Worm (Caenorhabditis elegans) whole organism, late embryonic: ENCODE measurements around the gene ver-1.

ENCODE experiments used
- C08G9.2 ChIP-seq: sonication (generic microtip); optimal IDR thresholded peaks from 2 replicates; lab custom pipeline; 2016; ENCODE audit warnings: mild to moderate bottlenecking, missing genetic modification characterization, moderate library complexity, missing compliant biosample characterization
- F13H6.1 ChIP-seq: sonication (generic microtip); optimal IDR thresholded peaks from 2 replicates; lab custom pipeline; 2016; ENCODE audit warnings: missing genetic modification characterization, missing compliant biosample characterization
- K02D7.2 ChIP-seq: sonication (generic microtip); optimal IDR thresholded peaks from 2 replicates; lab custom pipeline; 2017; ENCODE audit warnings: mild to moderate bottlenecking, missing genetic modification characterization, missing compliant biosample characterization
- K09A11.1 ChIP-seq: sonication (generic microtip); optimal IDR thresholded peaks from 2 replicates; lab custom pipeline; 2017; ENCODE audit warnings: antibody characterized with exemption, mild to moderate bottlenecking, missing genetic modification characterization, missing compliant biosample characterization; ENCODE audit not compliant: insufficient read depth
- T23F11.4 ChIP-seq: fragments of 200-800 bp; sonication (Bioruptor generic); optimal IDR thresholded peaks from 2 replicates; lab custom pipeline; 2018; ENCODE audit warnings: mild to moderate bottlenecking, missing genetic modification characterization, missing compliant biosample characterization
- Y22D7AL.16 ChIP-seq: sonication (generic microtip); optimal IDR thresholded peaks from 2 replicates; lab custom pipeline; 2016; ENCODE audit warnings: missing genetic modification characterization, missing compliant biosample characterization
- ahr-1 ChIP-seq: sonication (generic microtip); optimal IDR thresholded peaks from 2 replicates; lab custom pipeline; 2016; ENCODE audit warnings: missing genetic modification characterization, missing compliant biosample characterization
- ceh-18 ChIP-seq: sonication (generic microtip); optimal IDR thresholded peaks from 2 replicates; lab custom pipeline; 2016; ENCODE audit warnings: missing genetic modification characterization, missing compliant biosample characterization
- ceh-2 ChIP-seq: sonication (generic microtip); optimal IDR thresholded peaks from 2 replicates; lab custom pipeline; 2016; ENCODE audit warnings: missing genotype, missing genetic modification characterization, missing compliant biosample characterization
- ceh-24 ChIP-seq: sonication (generic microtip); optimal IDR thresholded peaks from 2 replicates; lab custom pipeline; 2016; ENCODE audit warnings: mild to moderate bottlenecking, missing genetic modification characterization, missing compliant biosample characterization
- ceh-30 ChIP-seq: fragments of 150-350 bp; optimal IDR thresholded peaks from 2 replicates; lab custom pipeline; 2014; ENCODE audit warnings: missing biosample characterization, missing genetic modification characterization
- ceh-31 ChIP-seq: sonication (generic microtip); optimal IDR thresholded peaks from 2 replicates; lab custom pipeline; 2016; ENCODE audit warnings: missing genetic modification characterization, missing compliant biosample characterization
- ceh-34 ChIP-seq: sonication (generic microtip); optimal IDR thresholded peaks from 2 replicates; lab custom pipeline; 2016; ENCODE audit warnings: mild to moderate bottlenecking, missing genetic modification characterization, missing compliant biosample characterization
- ceh-45 ChIP-seq: fragments of 200-800 bp; sonication (Bioruptor generic); IDR thresholded peaks from 2 replicates; pipeline ENCODE4 v1.3.6; 2022; ENCODE audit warnings: missing genetic modification reagents, missing genetic modification characterization, missing compliant biosample characterization
- ceh-6 ChIP-seq: fragments of 200-800 bp; sonication (Bioruptor generic); optimal IDR thresholded peaks from 2 replicates; lab custom pipeline; 2018; ENCODE audit warnings: mild to moderate bottlenecking, missing genetic modification characterization, missing compliant biosample characterization
- che-1 ChIP-seq: sonication (generic microtip); optimal IDR thresholded peaks from 2 replicates; lab custom pipeline; 2016; ENCODE audit warnings: mild to moderate bottlenecking, missing genetic modification characterization, missing compliant biosample characterization
- dve-1 ChIP-seq: sonication (generic microtip); optimal IDR thresholded peaks from 2 replicates; lab custom pipeline; 2017; ENCODE audit warnings: antibody characterized with exemption, mild to moderate bottlenecking, missing genetic modification characterization, missing compliant biosample characterization
- elt-2 ChIP-seq: sonication (generic microtip); optimal IDR thresholded peaks from 2 replicates; lab custom pipeline; 2016; ENCODE audit warnings: missing genetic modification reagents, missing genetic modification characterization, missing compliant biosample characterization
- elt-4 ChIP-seq: sonication (generic microtip); optimal IDR thresholded peaks from 2 replicates; lab custom pipeline; 2016; ENCODE audit warnings: missing genetic modification characterization, missing compliant biosample characterization
- fax-1 ChIP-seq: sonication (generic microtip); optimal IDR thresholded peaks from 2 replicates; lab custom pipeline; 2016; ENCODE audit warnings: missing genotype, missing genetic modification characterization, missing compliant biosample characterization
- hlh-13 ChIP-seq: fragments of 200-800 bp; sonication (Bioruptor generic); optimal IDR thresholded peaks from 2 replicates; lab custom pipeline; 2018; ENCODE audit warnings: mild to moderate bottlenecking, missing genetic modification characterization, missing compliant biosample characterization
- hlh-8 ChIP-seq: sonication (generic microtip); optimal IDR thresholded peaks from 2 replicates; lab custom pipeline; 2016; ENCODE audit warnings: missing genotype, missing genetic modification characterization, missing compliant biosample characterization
- lim-6 ChIP-seq: sonication (generic microtip); optimal IDR thresholded peaks from 2 replicates; lab custom pipeline; 2016; ENCODE audit warnings: missing genetic modification characterization, missing compliant biosample characterization
- madf-2 ChIP-seq: sonication (generic microtip); optimal IDR thresholded peaks from 2 replicates; lab custom pipeline; 2017; ENCODE audit warnings: missing genetic modification characterization, missing compliant biosample characterization
- nfya-1 ChIP-seq: sonication (generic microtip); optimal IDR thresholded peaks from 2 replicates; lab custom pipeline; 2017; ENCODE audit warnings: missing genetic modification characterization, mild to moderate bottlenecking, missing compliant biosample characterization, antibody characterized with exemption, moderate library complexity
- nhr-232 ChIP-seq: sonication (generic microtip); optimal IDR thresholded peaks from 2 replicates; lab custom pipeline; 2016; ENCODE audit warnings: missing genetic modification characterization, missing compliant biosample characterization
- npax-4 ChIP-seq: sonication (generic microtip); optimal IDR thresholded peaks from 2 replicates; lab custom pipeline; 2016; ENCODE audit warnings: missing genetic modification characterization, missing compliant biosample characterization
- odd-2 ChIP-seq: sonication (generic microtip); optimal IDR thresholded peaks from 2 replicates; lab custom pipeline; 2017; ENCODE audit warnings: antibody characterized with exemption, mild to moderate bottlenecking, missing genetic modification characterization, missing compliant biosample characterization
- pha-2 ChIP-seq: sonication (generic microtip); optimal IDR thresholded peaks from 2 replicates; lab custom pipeline; 2017; ENCODE audit warnings: mild to moderate bottlenecking, missing genetic modification characterization, missing compliant biosample characterization
- pha-4 ChIP-seq: fragments of 150-350 bp; optimal IDR thresholded peaks from 2 replicates; lab custom pipeline; 2018; ENCODE audit warnings: missing biosample characterization, missing genetic modification reagents, missing genetic modification characterization
- pros-1 ChIP-seq: fragments of 150-350 bp; optimal IDR thresholded peaks from 2 replicates; lab custom pipeline; 2014; ENCODE audit warnings: missing biosample characterization, missing genetic modification reagents, missing genetic modification characterization
- ref-2 ChIP-seq: sonication (generic microtip); optimal IDR thresholded peaks from 2 replicates; lab custom pipeline; 2016; ENCODE audit warnings: missing genetic modification characterization, missing compliant biosample characterization
- sdc-2 ChIP-seq: sonication (generic microtip); optimal IDR thresholded peaks from 2 replicates; lab custom pipeline; 2016; ENCODE audit warnings: missing genotype, missing genetic modification characterization, missing compliant biosample characterization
- syd-9 ChIP-seq: sonication (generic microtip); optimal IDR thresholded peaks from 2 replicates; lab custom pipeline; 2016; ENCODE audit warnings: mild to moderate bottlenecking, missing genetic modification characterization, moderate library complexity, missing compliant biosample characterization
- unc-42 ChIP-seq: sonication (generic microtip); optimal IDR thresholded peaks from 2 replicates; lab custom pipeline; 2016; ENCODE audit warnings: missing genotype, missing genetic modification characterization, missing compliant biosample characterization
- unc-55 ChIP-seq: sonication (generic microtip); optimal IDR thresholded peaks from 2 replicates; lab custom pipeline; 2017; ENCODE audit warnings: missing biosample characterization, missing genetic modification reagents, missing genetic modification characterization

ver-1 gene

DNA sequence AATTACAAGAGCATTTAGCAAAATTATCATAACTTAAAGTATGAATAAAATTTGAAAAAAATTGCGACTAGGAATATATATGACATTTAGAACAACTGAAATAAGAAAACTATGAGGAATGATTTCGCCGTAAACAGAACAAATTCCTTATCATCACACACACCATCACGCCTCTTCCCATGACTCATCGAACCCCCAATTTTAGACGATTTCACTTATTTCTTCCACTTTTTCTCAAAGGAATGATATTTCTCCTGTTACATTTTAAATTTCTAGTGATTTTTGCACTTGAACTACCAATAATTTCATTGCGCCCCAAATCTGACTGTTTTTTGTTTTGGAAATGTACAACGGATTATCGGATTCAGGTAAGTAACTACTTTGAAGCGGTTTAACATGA is at the start of gene ver-1, which contains the start of gene zig-13:
ver-1 (plus strand) TSS at position 180 of the 400 bp plus-strand sequence.
zig-13 (minus strand) TSS at position 101 of the 400 bp plus-strand sequence.
- no peak for TF ChIP-seq elt-4 (tag; lab: Kevin White, UChicago)
- TF ChIP-seq hlh-13 (GFP tag; lab: Kevin White, UChicago) = no peak
- TF ChIP-seq ceh-30 = no peak
- TF ChIP-seq ceh-6 (GFP tag; lab: Kevin White, UChicago) = no peak
- no peak for TF ChIP-seq ceh-24 (tag; lab: Kevin White, UChicago)
- no peak for TF ChIP-seq C08G9.2 (tag; lab: Kevin White, UChicago)
- no peak for TF ChIP-seq T23F11.4
- TF ChIP-seq ceh-31 (tag; lab: Kevin White, UChicago) = no peak
- no peak for TF ChIP-seq madf-2 (tag; lab: Kevin White, UChicago)
- no peak for TF ChIP-seq unc-42 (tag; lab: Kevin White, UChicago)
- no peak for TF ChIP-seq nfya-1
- no peak for TF ChIP-seq F13H6.1
- no peak for TF ChIP-seq pha-2 (tag; lab: Kevin White, UChicago)
- no peak for TF ChIP-seq sdc-2 (tag; lab: Kevin White, UChicago)
- no peak for TF ChIP-seq ahr-1
- no peak for TF ChIP-seq nhr-232 (tag; lab: Kevin White, UChicago)
- no peak for TF ChIP-seq pha-4
- TF ChIP-seq unc-55 = no peak
- TF ChIP-seq ceh-45 = no peak
- TF ChIP-seq, all 69 proteins: peak for 0

DNA sequence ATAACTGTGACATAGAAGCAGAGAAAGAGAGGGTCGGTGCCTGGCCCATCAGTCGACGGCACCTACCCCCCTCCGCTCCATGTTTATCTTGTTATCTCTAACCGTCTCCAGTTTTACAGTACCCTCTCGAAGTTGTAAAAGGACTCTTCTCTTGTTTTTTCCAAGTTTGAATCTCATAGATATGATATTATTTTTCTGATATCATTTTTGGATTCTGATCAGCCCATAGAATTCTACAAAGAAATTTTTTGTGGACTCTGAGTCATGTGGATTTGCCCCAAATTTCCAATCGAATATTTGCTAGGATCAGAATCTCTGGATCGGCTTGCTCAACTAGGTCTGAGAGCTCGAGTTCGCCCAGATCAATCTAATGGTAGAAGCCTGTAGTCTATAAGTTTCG is 42.0 kb upstream of the ver-1 start, which contains the start of gene C29F9.6:
C29F9.6 (plus strand) TSS at position 301 of the 400 bp plus-strand sequence.
- TF ChIP-seq fax-1 (tag; lab: Kevin White, UChicago) = no peak
- TF ChIP-seq pros-1 (tag; lab: Kevin White, UChicago) = no peak
- TF ChIP-seq K02D7.2 = no peak
- no peak for TF ChIP-seq madf-2 (tag; lab: Kevin White, UChicago)
- TF ChIP-seq K09A11.1 = no peak
- no peak for TF ChIP-seq npax-4 (tag; lab: Kevin White, UChicago)
- TF ChIP-seq ceh-18 = no peak
- TF ChIP-seq hlh-8 (tag; lab: Kevin White, UChicago) = no peak
- no peak for TF ChIP-seq lim-6 (tag; lab: Kevin White, UChicago)
- no peak for TF ChIP-seq ceh-31 (tag; lab: Kevin White, UChicago)
- TF ChIP-seq pha-2 (tag; lab: Kevin White, UChicago) = no peak
- TF ChIP-seq pha-4 = no peak
- TF ChIP-seq C08G9.2 (tag; lab: Kevin White, UChicago) = no peak
- TF ChIP-seq odd-2 (tag; lab: Kevin White, UChicago) = no peak
- no peak for TF ChIP-seq ceh-34 (tag; lab: Kevin White, UChicago)
- TF ChIP-seq syd-9 (tag; lab: Kevin White, UChicago) = no peak
- no peak for TF ChIP-seq ref-2
- TF ChIP-seq che-1 (tag; lab: Kevin White, UChicago) = no peak
- TF ChIP-seq elt-2 (tag; lab: Kevin White, UChicago) = no peak

DNA sequence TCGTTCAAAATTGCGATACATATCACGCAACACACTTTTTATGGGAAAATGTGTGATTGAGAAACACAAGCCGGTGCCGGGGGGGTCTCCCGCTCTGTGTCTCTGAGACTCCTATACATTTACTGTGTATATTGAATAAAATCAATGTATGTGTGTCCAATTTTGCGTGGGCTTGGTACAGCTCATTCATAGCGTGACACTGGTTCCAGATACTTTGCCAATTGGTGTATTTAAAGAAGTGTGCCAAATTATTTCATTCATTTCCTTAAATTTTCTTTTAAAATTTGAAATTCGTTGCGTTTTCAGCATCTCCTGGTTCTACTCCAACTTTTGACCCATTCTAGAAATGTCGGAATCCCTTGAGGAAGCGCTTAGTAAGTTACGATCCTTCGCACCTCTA is 39.4 kb upstream of the ver-1 start, which contains the start of gene C29F9.5:
C29F9.5 (plus strand) TSS at position 301 of the 400 bp plus-strand sequence.
- TF ChIP-seq ceh-18 (no peak), ceh-2 (tag; lab: Kevin White, UChicago) (no peak), Y22D7AL.16 (tag; lab: Kevin White, UChicago) (no peak), ahr-1 (no peak), dve-1 (tag; lab: Kevin White, UChicago) (no peak), hlh-13 (GFP tag; lab: Kevin White, UChicago) (no peak), npax-4 (tag; lab: Kevin White, UChicago) (no peak), K02D7.2 (no peak)

DNA sequence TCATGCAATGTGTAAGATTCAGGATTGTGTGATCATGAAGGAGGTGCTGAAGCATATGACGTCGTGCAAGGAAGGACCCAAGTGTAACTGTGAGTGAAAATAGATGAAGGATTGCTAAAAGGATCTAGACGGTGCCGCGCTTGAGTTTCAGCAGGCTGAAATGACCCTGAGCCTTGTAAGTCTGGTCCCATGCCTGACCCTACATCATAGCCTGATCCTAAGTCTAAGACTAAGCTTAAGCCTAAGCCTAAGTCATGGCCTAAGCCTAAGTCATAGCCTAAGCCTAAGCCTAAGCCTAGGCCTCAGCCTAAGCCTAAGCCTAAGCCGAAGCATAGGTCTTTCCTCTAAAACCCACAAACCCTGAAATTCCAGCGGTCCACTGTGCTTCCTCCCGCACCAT is 38.8 kb upstream of the ver-1 start:
- TF ChIP-seq syd-9 (tag; lab: Kevin White, UChicago) (no peak), odd-2 (tag; lab: Kevin White, UChicago) (no peak), ceh-34 (tag; lab: Kevin White, UChicago) (no peak)
